Fruit fly (Drosophila melanogaster) whole organism, embryonic: ENCODE results near the gene CG31515.
A peak's percentile ranks its signal among the peaks of the same experiment; 100 is the strongest.

Experiments
- CG10321 ChIP-seq: fragments of 200-800 bp; sonication (Bioruptor generic); IDR thresholded peaks from 2 replicates; pipeline ENCODE4 v1.3.6; 2022; ENCODE audit warnings: missing biosample characterization, missing genetic modification characterization
- CG10366 ChIP-seq: fragments of 200-800 bp; sonication (Bioruptor generic); IDR thresholded peaks from 2 replicates; pipeline ENCODE4 v1.3.6; 2022; ENCODE audit warnings: missing biosample characterization, missing genetic modification characterization
- CG10959 ChIP-seq: fragments of 200-800 bp; sonication (Bioruptor generic); IDR thresholded peaks from 2 replicates; pipeline ENCODE4 v1.3.6; 2022; ENCODE audit warnings: missing biosample characterization, missing genetic modification characterization
- CG11085 ChIP-seq: fragments of 200-800 bp; sonication (Bioruptor generic); IDR thresholded peaks from 2 replicates; pipeline ENCODE4 v1.3.6; 2022; ENCODE audit warnings: missing biosample characterization, missing genetic modification characterization
- CG11398 ChIP-seq: fragments of 200-800 bp; sonication (Bioruptor generic); optimal IDR thresholded peaks from 2 replicates; lab custom pipeline; 2016; ENCODE audit warnings: missing biosample characterization, missing genetic modification characterization
- CG13123 ChIP-seq: fragments of 200-800 bp; sonication (Bioruptor generic); optimal IDR thresholded peaks from 2 replicates; lab custom pipeline; 2016; ENCODE audit warnings: missing biosample characterization, missing genetic modification characterization
- CG14014 ChIP-seq: fragments of 200-800 bp; sonication (Bioruptor generic); IDR thresholded peaks from 2 replicates; pipeline ENCODE4 v1.3.6; 2022; ENCODE audit warnings: missing biosample characterization, missing genetic modification characterization
- CG14667 ChIP-seq: fragments of 200-800 bp; sonication (Bioruptor generic); IDR thresholded peaks from 2 replicates; pipeline ENCODE4 v1.3.6; 2022; ENCODE audit warnings: missing biosample characterization, missing genetic modification characterization
- CG16863 ChIP-seq: fragments of 200-800 bp; sonication (Bioruptor generic); optimal IDR thresholded peaks from 3 replicates; lab custom pipeline; 2016; ENCODE audit warnings: missing biosample characterization, missing genetic modification characterization
- CG17186 ChIP-seq: fragments of 200-800 bp; sonication (Bioruptor generic); optimal IDR thresholded peaks from 3 replicates; lab custom pipeline; 2017; ENCODE audit warnings: missing biosample characterization, missing genetic modification reagents, missing genetic modification characterization
- CG1832 ChIP-seq: fragments of 200-800 bp; sonication (Bioruptor generic); optimal IDR thresholded peaks from 2 replicates; lab custom pipeline; 2017; ENCODE audit warnings: missing biosample characterization, mild to moderate bottlenecking, missing genetic modification characterization, inconsistent platforms
- CG2199 ChIP-seq: fragments of 200-800 bp; sonication (Bioruptor generic); IDR thresholded peaks from 3 replicates; pipeline ENCODE4 v1.3.6; 2022; ENCODE audit warnings: missing biosample characterization, missing genetic modification characterization
- CG2678 ChIP-seq: fragments of 200-800 bp; sonication (Bioruptor generic); optimal IDR thresholded peaks from 3 replicates; lab custom pipeline; 2019; ENCODE audit warnings: missing biosample characterization, mild to moderate bottlenecking, missing genetic modification characterization, moderate library complexity
- CG3847 ChIP-seq: fragments of 200-800 bp; sonication (Bioruptor generic); IDR thresholded peaks from 2 replicates; pipeline ENCODE4 v1.3.6; 2022; ENCODE audit warnings: missing biosample characterization, missing genetic modification characterization
- CG5953 ChIP-seq: fragments of 200-800 bp; sonication (Bioruptor generic); IDR thresholded peaks from 2 replicates; pipeline ENCODE4 v1.3.6; 2022; ENCODE audit warnings: missing biosample characterization, missing genetic modification characterization
- CG7357 ChIP-seq: fragments of 200-800 bp; sonication (Bioruptor generic); IDR thresholded peaks from 3 replicates; pipeline ENCODE4 v1.3.6; 2022; ENCODE audit warnings: missing biosample characterization, missing genetic modification characterization
- CG8359 ChIP-seq: fragments of 200-800 bp; sonication (Bioruptor generic); optimal IDR thresholded peaks from 2 replicates; lab custom pipeline; 2017; ENCODE audit warnings: missing biosample characterization, mild to moderate bottlenecking, missing genetic modification characterization, borderline replicate concordance
- CG9215 ChIP-seq: fragments of 200-800 bp; sonication (Bioruptor generic); IDR thresholded peaks from 2 replicates; pipeline ENCODE4 v1.3.6; 2022; ENCODE audit warnings: missing biosample characterization, missing genetic modification characterization
- Dbx ChIP-seq: fragments of 200-800 bp; sonication (Bioruptor generic); IDR thresholded peaks from 3 replicates; pipeline ENCODE4 v1.3.6; 2022; ENCODE audit warnings: missing biosample characterization, missing genetic modification characterization
- Dfd ChIP-seq, 2 experiments: fragments of >200 bp; optimal IDR thresholded peaks; 2 replicates each; lab custom pipeline; 2017; ENCODE audit warnings: missing biosample characterization in 2 of 2, missing genetic modification characterization in 2 of 2
- Dip3 ChIP-seq: fragments of 200-800 bp; sonication (Bioruptor generic); optimal IDR thresholded peaks from 3 replicates; lab custom pipeline; 2016; ENCODE audit warnings: missing biosample characterization, missing genetic modification characterization
- H2.0 ChIP-seq: fragments of 200-800 bp; sonication (Bioruptor generic); IDR thresholded peaks from 2 replicates; pipeline ENCODE4 v1.3.6; 2022; ENCODE audit warnings: missing biosample characterization, missing genetic modification characterization
- Lhr ChIP-seq: fragments of 200-800 bp; sonication (Bioruptor generic); optimal IDR thresholded peaks from 3 replicates; lab custom pipeline; 2017; ENCODE audit warnings: mild to moderate bottlenecking, missing biosample characterization, missing genetic modification reagents, missing genetic modification characterization
- Nf-YB ChIP-seq: fragments of 200-800 bp; sonication (Bioruptor generic); optimal IDR thresholded peaks from 3 replicates; lab custom pipeline; 2019; ENCODE audit warnings: missing biosample characterization, mild to moderate bottlenecking, missing genetic modification characterization, moderate library complexity
- Optix ChIP-seq: fragments of 200-800 bp; sonication (Bioruptor generic); IDR thresholded peaks from 3 replicates; pipeline ENCODE4 v1.3.6; 2022; ENCODE audit warnings: missing biosample characterization, missing genetic modification characterization
- Sox100B ChIP-seq: fragments of 200-800 bp; sonication (Bioruptor generic); optimal IDR thresholded peaks from 3 replicates; lab custom pipeline; 2018; ENCODE audit warnings: missing biosample characterization, mild to moderate bottlenecking, missing genetic modification characterization
- TFAM ChIP-seq: fragments of 200-800 bp; sonication (Bioruptor generic); optimal IDR thresholded peaks from 2 replicates; lab custom pipeline; 2017; ENCODE audit warnings: missing biosample characterization, missing genetic modification characterization, inconsistent platforms
- Trl ChIP-seq, 3 experiments: fragments of >200 bp in 2 of 3; fragments of 200-800 bp in 1 of 3; sonication (Bioruptor generic) in 1 of 3; optimal IDR thresholded peaks; 2 replicates in 1 of 3; 3 replicates in 2 of 3; lab custom pipeline; 2016 to 2017; ENCODE audit warnings: missing biosample characterization in 1 of 3, missing genetic modification characterization in 1 of 3
- bowl ChIP-seq: fragments of 200-800 bp; sonication (Bioruptor generic); IDR thresholded peaks from 2 replicates; pipeline ENCODE4 v1.3.6; 2022; ENCODE audit warnings: missing biosample characterization, missing genetic modification characterization
- caup ChIP-seq: fragments of 200-800 bp; sonication (Bioruptor generic); optimal IDR thresholded peaks from 3 replicates; lab custom pipeline; 2017; ENCODE audit warnings: missing biosample characterization, mild to moderate bottlenecking, missing genetic modification characterization, moderate library complexity; ENCODE audit not compliant: severe bottlenecking
- ci ChIP-seq: fragments of 200-800 bp; sonication (Bioruptor generic); IDR thresholded peaks from 3 replicates; pipeline ENCODE4 v1.3.6; 2022; ENCODE audit warnings: missing biosample characterization, missing genetic modification characterization
- crp ChIP-seq, 2 experiments: fragments of 200-800 bp; sonication (Bioruptor generic); optimal IDR thresholded peaks; 2 replicates in 1 of 2; 3 replicates in 1 of 2; lab custom pipeline; 2017; ENCODE audit warnings: missing biosample characterization in 2 of 2, missing genetic modification characterization in 2 of 2, mild to moderate bottlenecking in 1 of 2, moderate library complexity in 1 of 2
- dan ChIP-seq: fragments of 200-800 bp; sonication (Bioruptor generic); IDR thresholded peaks from 2 replicates; pipeline ENCODE4 v1.3.6; 2022; ENCODE audit warnings: missing biosample characterization, missing genetic modification characterization
- fd96Cb ChIP-seq: fragments of 200-800 bp; sonication (Bioruptor generic); optimal IDR thresholded peaks from 2 replicates; lab custom pipeline; 2018; ENCODE audit warnings: missing biosample characterization, mild to moderate bottlenecking, missing genetic modification characterization, moderate library complexity
- gro ChIP-seq: fragments of 200-800 bp; sonication (Bioruptor generic); optimal IDR thresholded peaks from 2 replicates; lab custom pipeline; 2016; ENCODE audit warnings: missing biosample characterization, missing genetic modification characterization
- jumu ChIP-seq: fragments of 200-800 bp; sonication (Bioruptor generic); optimal IDR thresholded peaks from 3 replicates; lab custom pipeline; 2016; ENCODE audit warnings: missing biosample characterization, missing genetic modification characterization
- pan ChIP-seq, 4 experiments: fragments of >200 bp in 3 of 4; fragments of 200-800 bp in 1 of 4; sonication (Bioruptor generic) in 1 of 4; optimal IDR thresholded peaks in 3 of 4; IDR thresholded peaks in 1 of 4; 2 replicates each; pipeline versions ENCODE4 v1.3.6 to Lab custom; 2017 to 2022; ENCODE audit warnings: missing biosample characterization in 2 of 4, missing genetic modification characterization in 2 of 4, mixed read lengths in 1 of 4
- phol ChIP-seq: fragments of 200-800 bp; sonication (Bioruptor generic); optimal IDR thresholded peaks from 3 replicates; lab custom pipeline; 2018; ENCODE audit warnings: missing biosample characterization, mild to moderate bottlenecking, missing genetic modification characterization, moderate library complexity
- pita ChIP-seq: fragments of 200-800 bp; sonication (Bioruptor generic); optimal IDR thresholded peaks from 2 replicates; lab custom pipeline; 2017; ENCODE audit warnings: missing biosample characterization, mild to moderate bottlenecking, missing genetic modification characterization
- pnt ChIP-seq: fragments of 200-800 bp; sonication (Bioruptor generic); optimal IDR thresholded peaks from 3 replicates; lab custom pipeline; 2016; ENCODE audit warnings: missing biosample characterization, missing genetic modification characterization
- psq ChIP-seq: fragments of 200-800 bp; sonication (Bioruptor generic); optimal IDR thresholded peaks from 2 replicates; lab custom pipeline; 2017; ENCODE audit warnings: missing biosample characterization, missing genetic modification characterization
- ro ChIP-seq: fragments of 200-800 bp; sonication (Bioruptor generic); IDR thresholded peaks from 2 replicates; pipeline ENCODE4 v1.3.6; 2022; ENCODE audit warnings: missing biosample characterization, missing genetic modification characterization
- run ChIP-seq: fragments of 200-800 bp; sonication (Bioruptor generic); optimal IDR thresholded peaks from 3 replicates; lab custom pipeline; 2018; ENCODE audit warnings: missing biosample characterization, mild to moderate bottlenecking, missing genetic modification characterization
- slp2 ChIP-seq: fragments of 200-800 bp; sonication (Bioruptor generic); optimal IDR thresholded peaks from 2 replicates; lab custom pipeline; 2016; ENCODE audit warnings: missing biosample characterization, missing genetic modification characterization
- stwl ChIP-seq: fragments of 200-800 bp; sonication (Bioruptor generic); optimal IDR thresholded peaks from 3 replicates; lab custom pipeline; 2018; ENCODE audit warnings: missing biosample characterization, mild to moderate bottlenecking, missing genetic modification characterization, moderate library complexity
- tll ChIP-seq, 2 experiments: fragments of 200-800 bp in 1 of 2; fragments of >200 bp in 1 of 2; sonication (Bioruptor generic) in 1 of 2; optimal IDR thresholded peaks; 2 replicates each; lab custom pipeline; 2017 to 2019; ENCODE audit warnings: missing biosample characterization in 2 of 2, missing genetic modification characterization in 2 of 2, mild to moderate bottlenecking in 1 of 2, moderate library complexity in 1 of 2
- vfl ChIP-seq: fragments of 200-800 bp; sonication (Bioruptor generic); optimal IDR thresholded peaks from 2 replicates; lab custom pipeline; 2016; ENCODE audit warnings: missing biosample characterization, missing genetic modification characterization
- z ChIP-seq: fragments of 200-800 bp; sonication (Bioruptor generic); IDR thresholded peaks from 3 replicates; pipeline ENCODE4 v1.3.6; 2022; ENCODE audit warnings: missing biosample characterization, missing genetic modification characterization

The CG31515 gene

dm6 chr3R:23355829-23356738 is 32.6 kb downstream of the CG31515 start, which contains the start of the genes ATPsynCF6 and Sec13 (continued):
- TF ChIP-seq Nf-YB (GFP tag; lab: Kevin White, UChicago): no peak
- peak; percentile 69 for TF ChIP-seq Dbx (GFP tag; lab: Robert Waterston, UW)
- no peak for TF ChIP-seq pnt
- TF ChIP-seq Sox100B (GFP tag; lab: Kevin White, UChicago): peak; percentile 60
- TF ChIP-seq CG17186: peak; percentile 15
- no peak for TF ChIP-seq CG8359 (GFP tag; lab: Kevin White, UChicago)
- TF ChIP-seq fd96Cb (tag; lab: Kevin White, UChicago): peak; percentile 46
- no peak for TF ChIP-seq CG16863 (GFP tag; lab: Kevin White, UChicago)
- no peak for TF ChIP-seq CG10959 (GFP tag; lab: Robert Waterston, UW)
- peak; percentile 55 for TF ChIP-seq H2.0
- TF ChIP-seq psq: no peak
- no peak for TF ChIP-seq Dip3 (GFP tag; lab: Kevin White, UChicago)
- peak; percentile 34; the same call in 1 of the 2 replicates for TF ChIP-seq CG3847
- TF ChIP-seq CG14014 (GFP tag; lab: Robert Waterston, UW): peak; percentile 62
- no peak for TF ChIP-seq CG7357
- peak; percentile 60 for TF ChIP-seq ci
- no peak for TF ChIP-seq bowl
- no peak for TF ChIP-seq crp (GFP tag; optimal IDR thresholded peaks at IDR 0.05; lab: Kevin White, UChicago)
- no peak for TF ChIP-seq run
- peak; percentile 44 for TF ChIP-seq CG10366
- TF ChIP-seq CG5953: no peak
- no peak for TF ChIP-seq vfl
- no peak for TF ChIP-seq TFAM
- TF ChIP-seq tll (GFP tag; optimal IDR thresholded peaks at IDR 0.05; lab: Kevin White, UChicago): no peak
- TF ChIP-seq pan (optimal IDR thresholded peaks at IDR 0.05; lab: Kevin White, UChicago): no peak
- TF ChIP-seq pan (GFP tag; optimal IDR thresholded peaks at IDR 0.05 in 1 of 2, IDR thresholded peaks at IDR 0.05 in 1 of 2): peak in 1 of 2 experiments; percentile 74
- peak; percentile 53 for TF ChIP-seq gro (GFP tag; lab: Kevin White, UChicago)
- TF ChIP-seq CG9215 (GFP tag; lab: Robert Waterston, UW): peak; percentile 57
- peak; percentile 47; the same call in 1 of the 2 replicates for TF ChIP-seq CG11085 (GFP tag; lab: Robert Waterston, UW)
- TF ChIP-seq CG2678: peak; percentile 75
- TF ChIP-seq pita (GFP tag; lab: Kevin White, UChicago): no peak
- no peak for TF ChIP-seq z
- no peak for TF ChIP-seq jumu
- TF ChIP-seq CG11398 (GFP tag; lab: Kevin White, UChicago): no peak
- peak; percentile 78 for TF ChIP-seq phol (tag; lab: Kevin White, UChicago)
- TF ChIP-seq dan (GFP tag; lab: Robert Waterston, UW): no peak
- no peak for TF ChIP-seq CG10321
- no peak for TF ChIP-seq slp2 (GFP tag; lab: Kevin White, UChicago)
- TF ChIP-seq ro: no peak
- peak; percentile 73 for TF ChIP-seq stwl (tag; lab: Kevin White, UChicago)
- TF ChIP-seq CG1832 (GFP tag; lab: Kevin White, UChicago): no peak
- 0 out of 3 replicates have a peak, but pooled peaks have one; percentile 21 for TF ChIP-seq CG2199 (GFP tag; lab: Robert Waterston, UW)
- no peak for TF ChIP-seq Trl (optimal IDR thresholded peaks at IDR 0.05; lab: Kevin White, UChicago)
- peak; percentile 41 for TF ChIP-seq Trl (GFP tag; optimal IDR thresholded peaks at IDR 0.05; lab: Kevin White, UChicago)
- 0 out of 2 replicates have a peak, but pooled peaks have one; percentile 9 for TF ChIP-seq CG14667
- TF ChIP-seq caup (GFP tag; lab: Kevin White, UChicago): peak; percentile 52
- TF ChIP-seq CG13123 (GFP tag; lab: Kevin White, UChicago): no peak
- TF ChIP-seq Lhr (GFP tag; lab: Kevin White, UChicago): no peak
- TF ChIP-seq Optix (GFP tag; lab: Robert Waterston, UW): no peak
- TF ChIP-seq Dfd (GFP tag; optimal IDR thresholded peaks at IDR 0.05; lab: Kevin White, UChicago): no peak
